Worm (Caenorhabditis elegans): Measurements from ENCODE around the gene npp-26.
A peak's percentile ranks its signal among the peaks of the same experiment; 100 is the strongest.

The npp-26 gene

ce11 chrIV:4749728-4750278, 14.7 kb upstream of the npp-26 start, which contains the start of the genes rpl-20 and Y17G9B.5 (continued):
- TF ChIP-seq dmd-8 (GFP tag; IDR thresholded peaks at IDR 0.05) (peak; percentile 46; the same call in 1 of the 2 replicates), skn-1 (tag; optimal IDR thresholded peaks at IDR 0.05) (peak; percentile 99), aly-2 (tag; optimal IDR thresholded peaks at IDR 0.05) (peak; percentile 2), egl-27 (tag; optimal IDR thresholded peaks at IDR 0.05) (peak; percentile 53), Y5F2A.4 (GFP tag; optimal IDR thresholded peaks at IDR 0.05) (peak; percentile 97), duxl-1 (tag; optimal IDR thresholded peaks at IDR 0.05; ENCODE audit: poor library complexity) (peak; percentile 98), cey-2 (tag; optimal IDR thresholded peaks at IDR 0.05; ENCODE audit: borderline replicate concordance, insufficient read depth) (peak; percentile 93), aha-1 (tag) (peak; percentile 99)

- peak; percentile 56; the same call in 1 of the 2 replicates for TF ChIP-seq snpc-1.2 (GFP tag; IDR thresholded peaks at IDR 0.05)
- TF ChIP-seq hmg-1.1 (GFP tag; IDR thresholded peaks at IDR 0.05) = no peak
- no peak for TF ChIP-seq lin-13 (GFP tag; optimal IDR thresholded peaks at IDR 0.05)
- no peak for TF ChIP-seq mxl-3 (GFP tag; optimal IDR thresholded peaks at IDR 0.05)
- no peak for TF ChIP-seq sdz-12 (GFP tag; optimal IDR thresholded peaks at IDR 0.05)
- TF ChIP-seq attf-4 (tag; optimal IDR thresholded peaks at IDR 0.05) = no peak
- TF ChIP-seq tra-1 (GFP tag; IDR thresholded peaks at IDR 0.05) = no peak
- no peak for TF ChIP-seq Y105C5A.15 (GFP tag; IDR thresholded peaks at IDR 0.05)
- peak; percentile 9 for TF ChIP-seq unc-130 (GFP tag; optimal IDR thresholded peaks at IDR 0.05)
- no peak for TF ChIP-seq gei-8 (GFP tag; optimal IDR thresholded peaks at IDR 0.05)
Observed at ce11 chrIV:4751814-4752213, 12.7 kb upstream of the npp-26 start, which contains the start of gene Y17G9B.4. Gene Y17G9B.4 (plus strand): TSS chrIV:4752119.

ce11 chrIV:4755929-4756655, 8.4 kb upstream of the npp-26 start, which contains the start of the genes fbxb-77 and Y17G9B.11:
Gene fbxb-77 (minus strand): TSS chrIV:4756157.
Gene Y17G9B.11 (plus strand): TSS chrIV:4756605.
- TF ChIP-seq nhr-111 (GFP tag; optimal IDR thresholded peaks at IDR 0.05) = no peak
- no peak for TF ChIP-seq ceh-32 (tag; optimal IDR thresholded peaks at IDR 0.05; ENCODE audit: poor library complexity)
- TF ChIP-seq aha-1 (tag) = peak; percentile 90
- no peak for TF ChIP-seq D1046.2 (GFP tag; IDR thresholded peaks at IDR 0.05)
- peak in 1 of 2 experiments; percentile 32 for TF ChIP-seq unc-62 (GFP tag; optimal IDR thresholded peaks at IDR 0.05 in 1 of 2)
- TF ChIP-seq unc-62 (tag; optimal IDR thresholded peaks at IDR 0.05) = no peak
- no peak for TF ChIP-seq jun-1 (tag; optimal IDR thresholded peaks at IDR 0.05)
- no peak for TF ChIP-seq zfp-3 (GFP tag; conservative IDR thresholded peaks at IDR 0.05)

ce11 chrIV:4758659-4759058, 5.9 kb upstream of the npp-26 start, which contains the start of gene Y17G9B.8:
Gene Y17G9B.8 (minus strand): TSS chrIV:4758840.
- TF ChIP-seq daf-8 (GFP tag; IDR thresholded peaks at IDR 0.05) (no peak), T20F7.1 (GFP tag; optimal IDR thresholded peaks at IDR 0.05) (no peak), zfp-3 (GFP tag; conservative IDR thresholded peaks at IDR 0.05) (no peak; the same call in 1 of the 2 replicates), nhr-41 (GFP tag; IDR thresholded peaks at IDR 0.05) (no peak), tag-97 (GFP tag; IDR thresholded peaks at IDR 0.05) (no peak), rbr-2 (tag; optimal IDR thresholded peaks at IDR 0.05) (no peak), ceh-62 (tag; optimal IDR thresholded peaks at IDR 0.05) (no peak), madf-5 (GFP tag; IDR thresholded peaks at IDR 0.05) (no peak), pha-4 (GFP tag; IDR thresholded peaks at IDR 0.05) (no peak), pha-4 (tag; optimal IDR thresholded peaks at IDR 0.05) (no peak), hif-1 (tag; optimal IDR thresholded peaks at IDR 0.05) (no peak), F10B5.3 (tag; optimal IDR thresholded peaks at IDR 0.05) (no peak), hlh-30 (tag; optimal IDR thresholded peaks at IDR 0.05; ENCODE audit: insufficient read depth) (no peak), hmg-1.1 (GFP tag; IDR thresholded peaks at IDR 0.05) (no peak), nhr-48 (tag; optimal IDR thresholded peaks at IDR 0.05) (no peak), mes-2 (tag; optimal IDR thresholded peaks at IDR 0.05; ENCODE audit: poor library complexity, severe bottlenecking) (peak; percentile 19), lin-38 (GFP tag; IDR thresholded peaks at IDR 0.05) (peak; percentile 45), snpc-1.2 (GFP tag; IDR thresholded peaks at IDR 0.05) (peak; percentile 63), dmd-9 (GFP tag; IDR thresholded peaks at IDR 0.05) (no peak), nhr-10 (tag; optimal IDR thresholded peaks at IDR 0.05) (no peak), F49E8.2 (tag; optimal IDR thresholded peaks at IDR 0.05; ENCODE audit: borderline replicate concordance) (peak; percentile 27), unc-62 (GFP tag; optimal IDR thresholded peaks at IDR 0.05 in 1 of 2) (peak in 1 of 2 experiments; percentile 73), unc-62 (tag; optimal IDR thresholded peaks at IDR 0.05) (no peak), lir-3 (tag; optimal IDR thresholded peaks at IDR 0.05) (no peak)
